Fruit fly (Drosophila melanogaster): ENCODE measurements around the gene CG13998.
A peak's percentile ranks its signal among the peaks of the same experiment; 100 is the strongest.

CG13998 gene

DNA sequence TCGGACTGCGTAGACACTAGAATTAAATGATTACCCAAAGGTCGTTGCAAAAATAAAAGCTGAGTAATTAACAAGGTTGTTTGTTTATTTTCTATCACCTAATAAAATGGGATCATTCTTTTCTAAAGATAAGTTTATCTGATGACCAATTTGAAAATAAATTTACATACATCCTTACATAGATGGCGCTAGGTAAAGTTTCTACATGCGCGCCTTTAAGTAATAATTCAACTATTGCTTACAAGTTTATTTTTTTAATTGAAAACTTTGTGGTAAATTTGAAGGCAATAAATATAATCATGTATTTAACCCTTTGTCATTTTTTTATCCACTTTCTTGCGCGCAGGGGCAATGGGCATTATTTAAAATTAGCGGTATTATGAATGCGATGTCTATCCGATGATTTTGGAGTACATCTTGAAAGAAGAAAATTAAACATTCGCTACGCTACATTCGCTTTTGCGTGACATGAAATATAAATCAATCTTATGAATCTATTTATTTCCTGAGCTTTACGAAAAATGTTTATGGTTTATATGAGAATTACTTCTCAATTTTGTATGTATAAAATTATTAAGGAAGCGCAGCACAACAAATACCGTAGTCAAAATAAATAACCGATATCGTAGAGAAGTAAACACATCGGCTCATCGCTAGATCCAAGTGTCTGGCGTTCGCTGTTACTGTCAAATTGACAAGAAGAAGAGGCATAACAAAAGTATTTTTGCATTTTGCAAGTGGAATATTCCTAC, 7.7 kb downstream of the CG13998 start, which contains the start of gene CG9044 (continued):
- TF ChIP-seq CG10274 (GFP tag; optimal IDR thresholded peaks at IDR 0.05) (no peak), nerfin-2 (GFP tag; IDR thresholded peaks at IDR 0.05; ENCODE audit: partially characterized antibody) (peak; percentile 87), CG3407 (GFP tag; optimal IDR thresholded peaks at IDR 0.05) (no peak), gcm (GFP tag; optimal IDR thresholded peaks at IDR 0.05) (no peak), CG2129 (GFP tag; IDR thresholded peaks at IDR 0.05; ENCODE audit: partially characterized antibody) (peak; percentile 88), HHEX (GFP tag; optimal IDR thresholded peaks at IDR 0.05) (no peak), CG17361 (GFP tag; IDR thresholded peaks at IDR 0.05) (no peak; the same call in 1 of the 3 replicates), Six4 (GFP tag; optimal IDR thresholded peaks at IDR 0.05) (peak; percentile 7), ro (GFP tag; IDR thresholded peaks at IDR 0.05) (no peak), CG9215 (GFP tag; IDR thresholded peaks at IDR 0.05) (peak; percentile 66), CG16779 (GFP tag; IDR thresholded peaks at IDR 0.05) (no peak), ham (GFP tag; IDR thresholded peaks at IDR 0.05) (no peak), CG10959 (GFP tag; IDR thresholded peaks at IDR 0.05) (no peak), slbo (GFP tag; IDR thresholded peaks at IDR 0.05) (peak; percentile 77), CG10267 (tag; optimal IDR thresholded peaks at IDR 0.05) (peak; percentile 59), sug (tag; optimal IDR thresholded peaks at IDR 0.05) (no peak), CG8944 (GFP tag; optimal IDR thresholded peaks at IDR 0.05) (peak; percentile 61), nau (GFP tag; optimal IDR thresholded peaks at IDR 0.05) (no peak), luna (GFP tag; optimal IDR thresholded peaks at IDR 0.05) (no peak), CG13894 (tag; optimal IDR thresholded peaks at IDR 0.05) (no peak), nom (GFP tag; optimal IDR thresholded peaks at IDR 0.05) (no peak), CG17568 (GFP tag; optimal IDR thresholded peaks at IDR 0.05) (no peak), Scr (GFP tag; IDR thresholded peaks at IDR 0.05; ENCODE audit: partially characterized antibody) (peak; percentile 96), bab2 (GFP tag; optimal IDR thresholded peaks at IDR 0.05) (peak; percentile 67), Stat92E (GFP tag; optimal IDR thresholded peaks at IDR 0.05) (peak in 1 of 3 experiments; percentile 41), tup (GFP tag; optimal IDR thresholded peaks at IDR 0.05) (no peak), CG12744 (GFP tag; optimal IDR thresholded peaks at IDR 0.05) (no peak), Nf-YB (GFP tag; optimal IDR thresholded peaks at IDR 0.05) (no peak), Oaz (GFP tag; IDR thresholded peaks at IDR 0.05) (no peak), Oli (tag; optimal IDR thresholded peaks at IDR 0.05) (no peak), Opbp (GFP tag; IDR thresholded peaks at IDR 0.05; ENCODE audit: partially characterized antibody) (peak; percentile 84; the same call in 2 of the 3 replicates), slp2 (GFP tag; optimal IDR thresholded peaks at IDR 0.05) (peak; percentile 52), her (GFP tag; optimal IDR thresholded peaks at IDR 0.05) (peak; percentile 6), Ssrp (tag; optimal IDR thresholded peaks at IDR 0.05) (peak; percentile 49), aop (GFP tag; IDR thresholded peaks at IDR 0.05) (no peak), CG2202 (tag; optimal IDR thresholded peaks at IDR 0.05) (no peak), sens (GFP tag) (peak; percentile 87), YL-1 (GFP tag; optimal IDR thresholded peaks at IDR 0.05) (peak; percentile 49), dpn (GFP tag; optimal IDR thresholded peaks at IDR 0.05) (peak; percentile 59 to 72), hth (optimal IDR thresholded peaks at IDR 0.05) (no peak), gem (tag; optimal IDR thresholded peaks at IDR 0.05) (no peak), CG7963 (GFP tag; IDR thresholded peaks at IDR 0.05; ENCODE audit: partially characterized antibody) (peak; percentile 80), sna (GFP tag; IDR thresholded peaks at IDR 0.05; ENCODE audit: partially characterized antibody) (peak; percentile 93), CG8359 (GFP tag; optimal IDR thresholded peaks at IDR 0.05; ENCODE audit: borderline replicate concordance) (no peak), HLH3B (GFP tag; IDR thresholded peaks at IDR 0.05) (no peak), Bdp1 (GFP tag; optimal IDR thresholded peaks at IDR 0.05) (peak; percentile 21), Aef1 (GFP tag; IDR thresholded peaks at IDR 0.05) (peak; percentile 22; the same call in 2 of the 3 replicates), PHDP (tag; optimal IDR thresholded peaks at IDR 0.05) (no peak), CG13775 (GFP tag; optimal IDR thresholded peaks at IDR 0.05) (peak; percentile 69)

All from whole organism, embryonic.